Worm (Caenorhabditis elegans): Measurements from ENCODE around the gene C54D10.4.
A peak's percentile ranks its signal among the peaks of the same experiment; 100 is the strongest.

C54D10.4 gene

ce11 chrV:12417277-12417676, 3.5 kb downstream of the C54D10.4 start, which contains the start of gene cdr-3:
TSS of gene cdr-3 (minus strand) at chrV:12417377.
- no peak for TF ChIP-seq nhr-43 (tag; optimal IDR thresholded peaks at IDR 0.05; ENCODE audit: poor library complexity, severe bottlenecking)
- no peak for TF ChIP-seq R02D3.7 (tag; optimal IDR thresholded peaks at IDR 0.05)
- no peak for TF ChIP-seq ztf-11 (tag; optimal IDR thresholded peaks at IDR 0.05)
- no peak for TF ChIP-seq skn-1 (tag; optimal IDR thresholded peaks at IDR 0.05)
- TF ChIP-seq fkh-10 (GFP tag; optimal IDR thresholded peaks at IDR 0.05) = no peak
- TF ChIP-seq lsy-12 (tag; optimal IDR thresholded peaks at IDR 0.05) = no peak
- no peak for TF ChIP-seq daf-12 (tag; optimal IDR thresholded peaks at IDR 0.05)

ce11 chrV:12415656-12416055, 5.1 kb downstream of the C54D10.4 start, which contains the start of gene cdr-2:
TSS of gene cdr-2 (minus strand) at chrV:12415709.
- no peak for TF ChIP-seq elt-3 (tag; optimal IDR thresholded peaks at IDR 0.05)
- no peak for TF ChIP-seq lin-15B (tag; optimal IDR thresholded peaks at IDR 0.05)
- peak; percentile 79 for TF ChIP-seq pqm-1 (tag; optimal IDR thresholded peaks at IDR 0.05)
- TF ChIP-seq elt-2 (tag; optimal IDR thresholded peaks at IDR 0.05) = peak; percentile 78

- TF ChIP-seq lsy-12 (tag; optimal IDR thresholded peaks at IDR 0.05) (no peak), unc-62 (GFP tag; optimal IDR thresholded peaks at IDR 0.05) (no peak), pqm-1 (tag; optimal IDR thresholded peaks at IDR 0.05) (peak; percentile 55), sea-2 (GFP tag; optimal IDR thresholded peaks at IDR 0.05) (no peak), skn-1 (tag; optimal IDR thresholded peaks at IDR 0.05) (peak; percentile 51), fos-1 (tag; optimal IDR thresholded peaks at IDR 0.05) (no peak), elt-2 (tag; optimal IDR thresholded peaks at IDR 0.05) (peak; percentile 62), ceh-16 (tag; optimal IDR thresholded peaks at IDR 0.05) (no peak), lin-39 (tag; optimal IDR thresholded peaks at IDR 0.05) (no peak), pha-4 (tag; optimal IDR thresholded peaks at IDR 0.05) (peak; percentile 15), nfya-1 (tag; optimal IDR thresholded peaks at IDR 0.05; ENCODE audit: insufficient read depth) (no peak), nhr-76 (tag; optimal IDR thresholded peaks at IDR 0.05) (no peak)
These were observed 6.4 kb downstream of the C54D10.4 start for ce11 chrV:12414362-12414761.

- TF ChIP-seq fkh-2 (tag; optimal IDR thresholded peaks at IDR 0.05) = no peak
- peak; percentile 61 for TF ChIP-seq pha-4 (tag; optimal IDR thresholded peaks at IDR 0.05)
- TF ChIP-seq nhr-67 (tag; optimal IDR thresholded peaks at IDR 0.05) = no peak
- TF ChIP-seq elt-2 (tag; optimal IDR thresholded peaks at IDR 0.05) = peak; percentile 46
- TF ChIP-seq ceh-28 (tag; optimal IDR thresholded peaks at IDR 0.05) = peak; percentile 28
- TF ChIP-seq jun-1 (tag; optimal IDR thresholded peaks at IDR 0.05) = no peak
- no peak for TF ChIP-seq R02D3.7 (tag; optimal IDR thresholded peaks at IDR 0.05)
- TF ChIP-seq nhr-43 (tag; optimal IDR thresholded peaks at IDR 0.05; ENCODE audit: poor library complexity, severe bottlenecking) = no peak
- TF ChIP-seq elt-3 (tag; optimal IDR thresholded peaks at IDR 0.05) = no peak
- no peak for TF ChIP-seq nhr-237 (tag; optimal IDR thresholded peaks at IDR 0.05)
- no peak for TF ChIP-seq nhr-28 (tag; optimal IDR thresholded peaks at IDR 0.05)
- TF ChIP-seq mml-1 (tag; optimal IDR thresholded peaks at IDR 0.05) = no peak
- TF ChIP-seq pqm-1 (tag; optimal IDR thresholded peaks at IDR 0.05) = peak; percentile 63
- TF ChIP-seq nhr-23 (tag; optimal IDR thresholded peaks at IDR 0.05) = peak; percentile 9
- TF ChIP-seq ztf-4 (tag; optimal IDR thresholded peaks at IDR 0.05) = no peak
These were observed 7.1 kb downstream of the C54D10.4 start, which contains the start of gene cdr-6 for ce11 chrV:12413651-12414114. TSS of gene cdr-6 (minus strand) at chrV:12413701.

ce11 chrV:12412321-12412720, 8.4 kb downstream of the C54D10.4 start:
- TF ChIP-seq fos-1 (tag; optimal IDR thresholded peaks at IDR 0.05) (no peak), ZK546.5 (tag; optimal IDR thresholded peaks at IDR 0.05) (no peak), pha-4 (tag; optimal IDR thresholded peaks at IDR 0.05) (no peak), egl-5 (tag; optimal IDR thresholded peaks at IDR 0.05) (no peak), nhr-23 (tag; optimal IDR thresholded peaks at IDR 0.05) (no peak), nhr-25 (tag; optimal IDR thresholded peaks at IDR 0.05) (no peak), pqm-1 (tag; optimal IDR thresholded peaks at IDR 0.05) (no peak), skn-1 (tag; optimal IDR thresholded peaks at IDR 0.05) (no peak), jun-1 (tag; optimal IDR thresholded peaks at IDR 0.05) (no peak), R02D3.7 (tag; optimal IDR thresholded peaks at IDR 0.05) (no peak), nhr-67 (tag; optimal IDR thresholded peaks at IDR 0.05) (no peak), nhr-76 (tag; optimal IDR thresholded peaks at IDR 0.05) (no peak), ama-1 (optimal IDR thresholded peaks at IDR 0.05) (no peak), ceh-9 (tag; optimal IDR thresholded peaks at IDR 0.05) (no peak), tbx-2 (tag; optimal IDR thresholded peaks at IDR 0.05) (no peak), elt-1 (tag; optimal IDR thresholded peaks at IDR 0.05) (no peak), ztf-11 (tag; optimal IDR thresholded peaks at IDR 0.05) (no peak), nhr-43 (tag; optimal IDR thresholded peaks at IDR 0.05; ENCODE audit: poor library complexity, severe bottlenecking) (no peak), daf-12 (tag; optimal IDR thresholded peaks at IDR 0.05) (no peak), ceh-82 (tag; optimal IDR thresholded peaks at IDR 0.05) (no peak)

Measured in whole organism, L3 larva.